Worm (Caenorhabditis elegans) whole organism, L2 larva: ENCODE data around the gene F14D7.6.
"Not testable (repeated sequence)": the region's sequence is repeated elsewhere in the genome, so short reads cannot be mapped to it uniquely, and the experiment has no call there.

Experiments used
- C34F6.9 ChIP-seq: fragments of 150-350 bp; optimal IDR thresholded peaks from 2 replicates; lab custom pipeline; 2014; ENCODE audit warnings: missing biosample characterization, missing genetic modification characterization
- F13H6.1 ChIP-seq: sonication (generic microtip); optimal IDR thresholded peaks from 2 replicates; lab custom pipeline; 2016; ENCODE audit warnings: missing genetic modification characterization, missing compliant biosample characterization
- R02D3.7 ChIP-seq: fragments of 150-350 bp; optimal IDR thresholded peaks from 2 replicates; lab custom pipeline; 2014; ENCODE audit warnings: missing biosample characterization, missing genetic modification characterization
- ZK546.5 ChIP-seq: sonication (generic microtip); optimal IDR thresholded peaks from 2 replicates; lab custom pipeline; 2017; ENCODE audit warnings: missing biosample characterization, missing genetic modification characterization
- alr-1 ChIP-seq: fragments of 150-350 bp; optimal IDR thresholded peaks from 2 replicates; lab custom pipeline; 2014; ENCODE audit warnings: missing biosample characterization, missing genetic modification characterization
- ama-1 ChIP-seq: fragments of 150-350 bp; optimal IDR thresholded peaks from 2 replicates; lab custom pipeline; 2018; ENCODE audit warnings: inconsistent platforms
- ceh-16 ChIP-seq: fragments of 150-350 bp; optimal IDR thresholded peaks from 2 replicates; lab custom pipeline; 2014; ENCODE audit warnings: missing biosample characterization, missing genetic modification characterization
- ceh-82 ChIP-seq: fragments of 150-350 bp; optimal IDR thresholded peaks from 2 replicates; lab custom pipeline; 2014; ENCODE audit warnings: missing biosample characterization, missing genetic modification characterization
- crh-2 ChIP-seq: sonication (generic microtip); optimal IDR thresholded peaks from 2 replicates; lab custom pipeline; 2017; ENCODE audit warnings: missing biosample characterization, missing genetic modification characterization
- dmd-4 ChIP-seq: sonication (generic microtip); optimal IDR thresholded peaks from 2 replicates; lab custom pipeline; 2017; ENCODE audit warnings: missing biosample characterization, missing genetic modification characterization
- elt-1 ChIP-seq: fragments of 150-350 bp; optimal IDR thresholded peaks from 2 replicates; lab custom pipeline; 2014; ENCODE audit warnings: missing biosample characterization, missing genetic modification characterization
- elt-3 ChIP-seq: sonication (generic microtip); optimal IDR thresholded peaks from 2 replicates; lab custom pipeline; 2017; ENCODE audit warnings: missing biosample characterization, missing genetic modification characterization
- lin-11 ChIP-seq: fragments of 150-350 bp; sonication (generic microtip); optimal IDR thresholded peaks from 2 replicates; lab custom pipeline; 2014; ENCODE audit warnings: missing biosample characterization, missing genetic modification characterization, inconsistent platforms, mixed read lengths
- lin-13 ChIP-seq: fragments of 150-350 bp; optimal IDR thresholded peaks from 2 replicates; lab custom pipeline; 2014; ENCODE audit warnings: missing biosample characterization, missing genetic modification reagents, missing genetic modification characterization
- lsy-2 ChIP-seq, 2 experiments: fragments of 150-350 bp in 1 of 2; sonication (generic microtip) in 1 of 2; optimal IDR thresholded peaks; 2 replicates each; lab custom pipeline; 2014 to 2017; ENCODE audit warnings: missing biosample characterization in 2 of 2, missing genetic modification characterization in 2 of 2
- mbf-1 ChIP-seq: sonication (generic microtip); optimal IDR thresholded peaks from 2 replicates; lab custom pipeline; 2017; ENCODE audit warnings: missing biosample characterization, missing genetic modification characterization
- mdl-1 ChIP-seq, 2 experiments: fragments of 150-350 bp in 1 of 2; sonication (generic microtip) in 1 of 2; optimal IDR thresholded peaks; 2 replicates each; lab custom pipeline; 2017; ENCODE audit warnings: missing biosample characterization in 2 of 2, missing genetic modification characterization in 2 of 2
- nhr-10 ChIP-seq: sonication (generic microtip); optimal IDR thresholded peaks from 2 replicates; lab custom pipeline; 2017; ENCODE audit warnings: missing biosample characterization, missing genetic modification characterization
- nhr-12 ChIP-seq: fragments of 150-350 bp; optimal IDR thresholded peaks from 2 replicates; lab custom pipeline; 2014; ENCODE audit warnings: missing biosample characterization, missing genetic modification characterization
- nhr-129 ChIP-seq: fragments of 150-350 bp; optimal IDR thresholded peaks from 2 replicates; lab custom pipeline; 2014; ENCODE audit warnings: missing biosample characterization, missing genetic modification characterization
- nhr-23 ChIP-seq: fragments of 150-350 bp; optimal IDR thresholded peaks from 2 replicates; lab custom pipeline; 2014; ENCODE audit warnings: missing biosample characterization, missing genetic modification reagents, missing genetic modification characterization
- nhr-237 ChIP-seq: fragments of 150-350 bp; optimal IDR thresholded peaks from 2 replicates; lab custom pipeline; 2014; ENCODE audit warnings: missing biosample characterization, missing genetic modification characterization
- sem-4 ChIP-seq: fragments of 150-350 bp; optimal IDR thresholded peaks from 2 replicates; lab custom pipeline; 2014; ENCODE audit warnings: missing biosample characterization, missing genetic modification reagents, missing genetic modification characterization
- skn-1 ChIP-seq: sonication (generic microtip); optimal IDR thresholded peaks from 2 replicates; lab custom pipeline; 2017; ENCODE audit warnings: missing biosample characterization, missing genetic modification characterization
- sma-3 ChIP-seq: sonication (generic microtip); optimal IDR thresholded peaks from 2 replicates; lab custom pipeline; 2016; ENCODE audit warnings: missing genetic modification reagents, missing genetic modification characterization, missing compliant biosample characterization
- sma-9 ChIP-seq, 2 experiments: fragments of 150-350 bp in 1 of 2; sonication (generic microtip) in 1 of 2; optimal IDR thresholded peaks; 2 replicates each; lab custom pipeline; 2014 to 2016; ENCODE audit warnings: missing genetic modification characterization in 2 of 2, mild to moderate bottlenecking in 1 of 2, missing biosample characterization in 1 of 2, missing compliant biosample characterization in 1 of 2, missing genetic modification reagents in 1 of 2, moderate library complexity in 1 of 2
- snpc-4 ChIP-seq: fragments of 150-350 bp; optimal IDR thresholded peaks from 2 replicates; lab custom pipeline; 2014; ENCODE audit warnings: missing biosample characterization, missing genetic modification characterization
- unc-39 ChIP-seq: fragments of 150-350 bp; optimal IDR thresholded peaks from 2 replicates; lab custom pipeline; 2014; ENCODE audit warnings: missing biosample characterization, missing genetic modification characterization
- unc-55 ChIP-seq: fragments of 150-350 bp; sonication (generic microtip); optimal IDR thresholded peaks from 3 replicates; lab custom pipeline; 2014; ENCODE audit warnings: missing biosample characterization, missing genetic modification reagents, missing genetic modification characterization
- unc-62 ChIP-seq: fragments of 150-350 bp; optimal IDR thresholded peaks from 2 replicates; lab custom pipeline; 2014; ENCODE audit warnings: missing biosample characterization, missing genetic modification reagents, missing genetic modification characterization
- zag-1 ChIP-seq: fragments of 150-350 bp; optimal IDR thresholded peaks from 2 replicates; lab custom pipeline; 2014; ENCODE audit warnings: missing biosample characterization, missing genetic modification characterization
- ztf-1 ChIP-seq: fragments of 200-800 bp; sonication (Bioruptor generic); conservative IDR thresholded peaks from 2 replicates; pipeline ENCODE4 v1.3.6; 2022; ENCODE audit warnings: missing genetic modification characterization, missing compliant biosample characterization
- ztf-11 ChIP-seq: sonication (generic microtip); optimal IDR thresholded peaks from 2 replicates; lab custom pipeline; 2017; ENCODE audit warnings: missing biosample characterization, missing genetic modification characterization
- ztf-4 ChIP-seq: fragments of 150-350 bp; optimal IDR thresholded peaks from 2 replicates; lab custom pipeline; 2014; ENCODE audit warnings: missing biosample characterization, missing genetic modification characterization

The F14D7.6 gene

DNA sequence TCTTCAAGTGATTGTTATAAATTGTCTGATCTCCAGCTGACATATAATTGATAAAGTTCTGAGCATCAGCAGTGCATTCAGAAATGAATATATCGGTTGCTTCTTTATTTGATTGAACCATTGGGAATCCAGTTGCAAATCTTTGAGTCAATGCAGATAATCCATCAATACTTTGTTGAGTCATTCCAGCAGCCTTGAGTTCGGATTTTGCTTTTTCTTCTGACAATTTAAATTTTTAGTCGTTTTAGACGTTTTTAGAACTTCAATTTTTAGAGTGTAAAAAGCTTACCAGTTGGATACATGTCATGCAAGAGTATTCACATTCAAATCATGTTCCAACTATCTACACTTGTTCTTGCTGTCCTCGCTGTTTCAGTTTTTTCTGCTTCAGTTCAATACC, 8.4 kb downstream of the F14D7.6 start, which contains the start of gene F14D7.14:
Gene F14D7.14 (plus strand): TSS at position 301 of the 400 bp plus-strand sequence.
- TF ChIP-seq F13H6.1 (tag; lab: Kevin White, UChicago); ceh-82; ztf-11 (tag; lab: Kevin White, UChicago): not testable (repeated sequence)

DNA sequence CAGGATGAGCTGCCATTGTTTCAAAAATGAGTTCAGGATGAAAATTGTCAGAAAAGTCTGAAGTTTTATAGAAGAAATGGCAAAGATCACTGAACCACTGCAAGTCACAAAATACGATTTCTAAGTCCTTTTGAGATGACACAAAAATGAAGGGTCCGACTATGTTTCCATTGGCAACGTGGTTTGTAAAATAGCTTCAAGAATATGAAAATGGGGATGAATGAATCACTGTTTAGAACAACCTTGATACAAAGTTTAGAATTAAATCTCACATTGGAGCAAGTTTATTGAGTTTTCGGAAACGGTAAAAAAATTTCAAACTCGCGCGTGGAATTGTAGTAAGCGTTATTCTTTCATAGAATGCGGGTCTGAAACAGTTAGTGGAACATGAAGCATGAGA, 9.9 kb downstream of the F14D7.6 start, which contains the start of gene ddn-3:
Gene ddn-3 (minus strand): TSS at position 101 of the 400 bp plus-strand sequence.
- TF ChIP-seq skn-1 (tag; lab: Kevin White, UChicago) (no peak), dmd-4 (tag; lab: Kevin White, UChicago) (no peak), nhr-23 (no peak), sma-3 (no peak), R02D3.7 (tag; lab: Kevin White, UChicago) (no peak), ztf-4 (tag; lab: Kevin White, UChicago) (no peak), ztf-1 (GFP tag; lab: Robert Waterston, UW) (no peak), zag-1 (tag; lab: Kevin White, UChicago) (no peak), ceh-82 (no peak), elt-1 (tag; lab: Kevin White, UChicago) (no peak), snpc-4 (tag; lab: Kevin White, UChicago) (no peak), crh-2 (no peak), sma-9 (GFP tag; optimal IDR thresholded peaks at IDR 0.05; lab: Kevin White, UChicago) (no peak), sma-9 (tag; optimal IDR thresholded peaks at IDR 0.05; lab: Kevin White, UChicago) (no peak), nhr-10 (tag; lab: Kevin White, UChicago) (no peak), nhr-237 (tag; lab: Kevin White, UChicago) (no peak), sem-4 (tag; lab: Kevin White, UChicago) (no peak)

ce11 chrV:14312695-14313094, 11.5 kb downstream of the F14D7.6 start, which contains the start of gene F14D7.8:
TSS of gene F14D7.8 (minus strand) at chrV:14312795.
- TF ChIP-seq ZK546.5 (tag; lab: Kevin White, UChicago) (no peak), unc-55 (GFP tag; lab: Kevin White, UChicago) (no peak), nhr-12 (no peak), ama-1 (lab: Kevin White, UChicago) (no peak), crh-2 (no peak), sma-3 (no peak), ceh-16 (tag; lab: Kevin White, UChicago) (no peak), lsy-2 (tag; optimal IDR thresholded peaks at IDR 0.05; lab: Kevin White, UChicago) (no peak), mdl-1 (tag; optimal IDR thresholded peaks at IDR 0.05; lab: Kevin White, UChicago) (no peak), dmd-4 (tag; lab: Kevin White, UChicago) (no peak), alr-1 (no peak), unc-62 (GFP tag; lab: Kevin White, UChicago) (no peak)

ce11 chrV:14314236-14314635, 13.0 kb downstream of the F14D7.6 start, which contains the start of gene F47B8.1:
TSS of gene F47B8.1 (minus strand) at chrV:14314336.
- TF ChIP-seq unc-39, result no peak
- TF ChIP-seq mdl-1 (tag; optimal IDR thresholded peaks at IDR 0.05; lab: Kevin White, UChicago), result no peak
- TF ChIP-seq elt-3, result no peak
- TF ChIP-seq lin-11 (tag; lab: Kevin White, UChicago), result no peak

DNA sequence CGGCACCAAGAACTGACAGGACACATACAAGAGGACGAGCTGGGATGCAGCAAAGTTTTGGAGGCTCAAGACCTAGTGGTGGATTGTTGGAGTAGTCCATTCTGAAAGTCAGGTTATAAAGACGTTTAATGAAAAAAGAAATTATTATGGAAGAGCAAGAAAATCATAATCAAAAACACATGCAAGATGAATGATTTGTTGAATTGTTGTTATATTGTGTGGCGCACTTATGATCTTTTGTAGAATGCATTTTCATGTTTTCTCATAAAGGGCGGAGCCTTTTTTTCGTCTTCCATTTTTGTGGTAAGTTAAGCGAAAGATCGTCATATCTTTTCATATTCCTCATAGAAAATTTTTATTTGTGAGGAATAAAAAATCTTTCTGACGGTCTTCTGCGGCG, 15.3 kb downstream of the F14D7.6 start, which contains the start of gene F47B8.2:
Gene F47B8.2 (minus strand): TSS at position 101 of the 400 bp plus-strand sequence.
- TF ChIP-seq ceh-82, result no peak
- no peak for TF ChIP-seq C34F6.9 (tag; lab: Kevin White, UChicago)
- no peak for TF ChIP-seq lin-13
- TF ChIP-seq elt-1 (tag; lab: Kevin White, UChicago), result no peak
- no peak for TF ChIP-seq nhr-23

ce11 chrV:14317204-14317603, 16.0 kb downstream of the F14D7.6 start:
- TF ChIP-seq zag-1 (tag; lab: Kevin White, UChicago) (no peak), C34F6.9 (tag; lab: Kevin White, UChicago) (peak; percentile 7), unc-55 (GFP tag; lab: Kevin White, UChicago) (peak; percentile 19), nhr-237 (tag; lab: Kevin White, UChicago) (no peak), mbf-1 (tag; lab: Kevin White, UChicago) (no peak), nhr-129 (tag; lab: Kevin White, UChicago) (peak; percentile 40)
